Fruit fly (Drosophila melanogaster) whole organism, embryonic: ENCODE measurements around the gene ftz.

Experiments
- Atf-2 ChIP-seq: fragments of 200-800 bp; sonication (Bioruptor generic); optimal IDR thresholded peaks from 2 replicates; lab custom pipeline; 2016; ENCODE audit warnings: missing biosample characterization, missing genetic modification characterization
- CG10267 ChIP-seq: fragments of 200-800 bp; sonication (Bioruptor generic); optimal IDR thresholded peaks from 2 replicates; lab custom pipeline; 2018; ENCODE audit warnings: missing biosample characterization, mild to moderate bottlenecking, missing genetic modification characterization, moderate library complexity
- CG10654 ChIP-seq: fragments of 200-800 bp; sonication (Bioruptor generic); optimal IDR thresholded peaks from 2 replicates; lab custom pipeline; 2016; ENCODE audit warnings: missing biosample characterization, missing genetic modification characterization
- CG11085 ChIP-seq: fragments of 200-800 bp; sonication (Bioruptor generic); IDR thresholded peaks from 2 replicates; pipeline ENCODE4 v1.3.6; 2022; ENCODE audit warnings: missing biosample characterization, missing genetic modification characterization
- CG11696 ChIP-seq: fragments of 200-800 bp; sonication (Bioruptor generic); IDR thresholded peaks from 2 replicates; pipeline ENCODE4 v1.3.6; 2022; ENCODE audit warnings: missing biosample characterization, missing genetic modification characterization
- CG12391 ChIP-seq: fragments of 200-800 bp; sonication (Bioruptor generic); optimal IDR thresholded peaks from 3 replicates; lab custom pipeline; 2018; ENCODE audit warnings: missing biosample characterization, mild to moderate bottlenecking, missing genetic modification characterization, moderate library complexity
- CG13123 ChIP-seq: fragments of 200-800 bp; sonication (Bioruptor generic); optimal IDR thresholded peaks from 2 replicates; lab custom pipeline; 2016; ENCODE audit warnings: missing biosample characterization, missing genetic modification characterization
- CG15601 ChIP-seq: fragments of 200-800 bp; sonication (Bioruptor generic); optimal IDR thresholded peaks from 3 replicates; lab custom pipeline; 2019; ENCODE audit warnings: missing biosample characterization, mild to moderate bottlenecking, missing genetic modification characterization, moderate library complexity
- CG17328 ChIP-seq: fragments of 200-800 bp; sonication (Bioruptor generic); IDR thresholded peaks from 2 replicates; pipeline ENCODE4 v1.3.6; 2022; ENCODE audit warnings: missing biosample characterization, missing genetic modification characterization
- CG2889 ChIP-seq: fragments of 200-800 bp; sonication (Bioruptor generic); IDR thresholded peaks from 3 replicates; pipeline ENCODE4 v1.3.6; 2022; ENCODE audit warnings: missing biosample characterization, missing genetic modification characterization
- CG32772 ChIP-seq: fragments of 200-800 bp; sonication (Bioruptor generic); IDR thresholded peaks from 2 replicates; pipeline ENCODE4 v1.3.6; 2022; ENCODE audit warnings: missing biosample characterization, missing genetic modification characterization
- CG33213 ChIP-seq: fragments of 200-800 bp; sonication (Bioruptor generic); optimal IDR thresholded peaks from 3 replicates; lab custom pipeline; 2016; ENCODE audit warnings: missing biosample characterization, missing genetic modification characterization
- CG3847 ChIP-seq: fragments of 200-800 bp; sonication (Bioruptor generic); IDR thresholded peaks from 2 replicates; pipeline ENCODE4 v1.3.6; 2022; ENCODE audit warnings: missing biosample characterization, missing genetic modification characterization
- CG4328 ChIP-seq: fragments of 200-800 bp; sonication (Bioruptor generic); optimal IDR thresholded peaks from 3 replicates; lab custom pipeline; 2017; ENCODE audit warnings: missing biosample characterization, missing genetic modification reagents, missing genetic modification characterization
- CG4404 ChIP-seq: fragments of 200-800 bp; sonication (Bioruptor generic); IDR thresholded peaks from 2 replicates; pipeline ENCODE4 v1.3.6; 2022; ENCODE audit warnings: missing biosample characterization, missing genetic modification characterization
- CG6175 ChIP-seq: fragments of 200-800 bp; sonication (Bioruptor generic); IDR thresholded peaks from 3 replicates; pipeline ENCODE4 v1.3.6; 2022; ENCODE audit warnings: missing biosample characterization, missing genetic modification characterization
- CG6254 ChIP-seq: fragments of 200-800 bp; sonication (Bioruptor generic); optimal IDR thresholded peaks from 3 replicates; lab custom pipeline; 2017; ENCODE audit warnings: mild to moderate bottlenecking, missing biosample characterization, missing genetic modification reagents, missing genetic modification characterization
- CG8290 ChIP-seq, 3 experiments: fragments of 200-800 bp; sonication (Bioruptor generic); optimal IDR thresholded peaks; 2 replicates each; lab custom pipeline; 2016 to 2019; ENCODE audit warnings: missing biosample characterization in 3 of 3, missing genetic modification characterization in 3 of 3, mild to moderate bottlenecking in 2 of 3, moderate library complexity in 1 of 3
- CkIIα-i1 ChIP-seq: fragments of 200-800 bp; sonication (Bioruptor generic); IDR thresholded peaks from 2 replicates; pipeline ENCODE4 v1.3.6; 2022; ENCODE audit warnings: missing biosample characterization, missing genetic modification characterization
- CrebB ChIP-seq: fragments of 200-800 bp; sonication (Bioruptor generic); optimal IDR thresholded peaks from 3 replicates; lab custom pipeline; 2018; ENCODE audit warnings: missing biosample characterization, mild to moderate bottlenecking, missing genetic modification characterization
- Dbx ChIP-seq: fragments of 200-800 bp; sonication (Bioruptor generic); IDR thresholded peaks from 3 replicates; pipeline ENCODE4 v1.3.6; 2022; ENCODE audit warnings: missing biosample characterization, missing genetic modification characterization
- Eip74EF ChIP-seq, 2 experiments: fragments of 200-800 bp in 1 of 2; fragments of >200 bp in 1 of 2; sonication (Bioruptor generic) in 1 of 2; optimal IDR thresholded peaks; 2 replicates each; lab custom pipeline; 2017 to 2019; ENCODE audit warnings: missing biosample characterization in 2 of 2, missing genetic modification characterization in 2 of 2, mild to moderate bottlenecking in 1 of 2, moderate library complexity in 1 of 2
- HLH4C ChIP-seq: fragments of 200-800 bp; sonication (Bioruptor generic); IDR thresholded peaks from 3 replicates; pipeline ENCODE4 v1.3.6; 2022; ENCODE audit warnings: missing biosample characterization, missing genetic modification characterization; ENCODE audit not compliant: partially characterized antibody
- HLH54F ChIP-seq: fragments of 200-800 bp; sonication (Bioruptor generic); optimal IDR thresholded peaks from 3 replicates; lab custom pipeline; 2016; ENCODE audit warnings: missing biosample characterization, missing genetic modification characterization
- HLHmδ ChIP-seq: fragments of 200-800 bp; sonication (Bioruptor generic); optimal IDR thresholded peaks from 2 replicates; lab custom pipeline; 2018; ENCODE audit warnings: missing biosample characterization, mild to moderate bottlenecking, missing genetic modification characterization, moderate library complexity
- HmgD ChIP-seq: fragments of 200-800 bp; sonication (Bioruptor generic); optimal IDR thresholded peaks from 3 replicates; lab custom pipeline; 2016; ENCODE audit warnings: missing biosample characterization, missing genetic modification characterization
- Hr51 ChIP-seq, 2 experiments: fragments of 200-800 bp; sonication (Bioruptor generic); optimal IDR thresholded peaks; 2 replicates in 1 of 2; 3 replicates in 1 of 2; lab custom pipeline; 2016 to 2018; ENCODE audit warnings: missing biosample characterization in 2 of 2, missing genetic modification characterization in 2 of 2, mild to moderate bottlenecking in 1 of 2, moderate library complexity in 1 of 2
- Jarid2 ChIP-seq: fragments of 200-800 bp; sonication (Bioruptor generic); optimal IDR thresholded peaks from 3 replicates; lab custom pipeline; 2017; ENCODE audit warnings: mild to moderate bottlenecking, missing biosample characterization, missing genetic modification reagents, missing genetic modification characterization
- Med ChIP-seq: fragments of 200-800 bp; sonication (Bioruptor generic); peaks from one replicate; lab custom pipeline; 2016; ENCODE audit warnings: missing biosample characterization, missing genetic modification characterization, mild to moderate bottlenecking, inconsistent platforms, moderate library complexity
- Optix ChIP-seq: fragments of 200-800 bp; sonication (Bioruptor generic); IDR thresholded peaks from 3 replicates; pipeline ENCODE4 v1.3.6; 2022; ENCODE audit warnings: missing biosample characterization, missing genetic modification characterization
- Spps ChIP-seq: fragments of 200-800 bp; sonication (Bioruptor generic); optimal IDR thresholded peaks from 2 replicates; lab custom pipeline; 2018; ENCODE audit warnings: missing biosample characterization, mild to moderate bottlenecking, missing genetic modification characterization
- bab2 ChIP-seq: fragments of 200-800 bp; sonication (Bioruptor generic); optimal IDR thresholded peaks from 2 replicates; lab custom pipeline; 2016; ENCODE audit warnings: missing biosample characterization, missing genetic modification characterization
- bcd ChIP-seq: fragments of 200-800 bp; sonication (Bioruptor generic); optimal IDR thresholded peaks from 2 replicates; lab custom pipeline; 2017; ENCODE audit warnings: missing biosample characterization, mild to moderate bottlenecking, missing genetic modification characterization
- chm ChIP-seq: fragments of 200-800 bp; sonication (Bioruptor generic); IDR thresholded peaks from 2 replicates; pipeline ENCODE4 v1.3.6; 2022; ENCODE audit warnings: missing biosample characterization, missing genetic modification characterization
- dati ChIP-seq: fragments of 200-800 bp; sonication (Bioruptor generic); IDR thresholded peaks from 2 replicates; pipeline ENCODE4 v1.3.6; 2022; ENCODE audit warnings: missing biosample characterization, missing genetic modification characterization
- dpn ChIP-seq, 2 experiments: fragments of 200-800 bp; sonication (Bioruptor generic); optimal IDR thresholded peaks; 3 replicates each; lab custom pipeline; 2016; ENCODE audit warnings: missing biosample characterization in 2 of 2, missing genetic modification characterization in 2 of 2
- dysf ChIP-seq: fragments of 200-800 bp; sonication (Bioruptor generic); IDR thresholded peaks from 3 replicates; pipeline ENCODE4 v1.3.6; 2022; ENCODE audit warnings: missing biosample characterization, missing genetic modification characterization
- fu2 ChIP-seq: fragments of 200-800 bp; sonication (Bioruptor generic); optimal IDR thresholded peaks from 2 replicates; lab custom pipeline; 2016; ENCODE audit warnings: missing biosample characterization, missing genetic modification characterization
- lola ChIP-seq, 3 experiments: fragments of >200 bp in 2 of 3; fragments of 200-800 bp in 1 of 3; sonication (Bioruptor generic) in 1 of 3; optimal IDR thresholded peaks; 2 replicates each; lab custom pipeline; 2017 to 2019; ENCODE audit warnings: missing biosample characterization in 3 of 3, missing genetic modification characterization in 3 of 3, mild to moderate bottlenecking in 1 of 3, moderate library complexity in 1 of 3
- p53 ChIP-seq: fragments of 200-800 bp; sonication (Bioruptor generic); optimal IDR thresholded peaks from 2 replicates; lab custom pipeline; 2016; ENCODE audit warnings: missing biosample characterization, missing genetic modification characterization
- salm ChIP-seq: fragments of 200-800 bp; sonication (Bioruptor generic); optimal IDR thresholded peaks from 2 replicates; lab custom pipeline; 2018; ENCODE audit warnings: missing biosample characterization, mild to moderate bottlenecking, missing genetic modification characterization
- sna ChIP-seq: fragments of 200-800 bp; sonication (Bioruptor generic); IDR thresholded peaks from 2 replicates; pipeline ENCODE4 v1.3.6; 2022; ENCODE audit warnings: missing biosample characterization, missing genetic modification characterization; ENCODE audit not compliant: partially characterized antibody
- sug ChIP-seq: fragments of 200-800 bp; optimal IDR thresholded peaks from 2 replicates; lab custom pipeline; 2019; ENCODE audit warnings: missing biosample characterization, mild to moderate bottlenecking, missing genetic modification characterization, moderate library complexity
- unc-4 ChIP-seq: fragments of 200-800 bp; sonication (Bioruptor generic); IDR thresholded peaks from 2 replicates; pipeline ENCODE4 v1.3.6; 2022; ENCODE audit warnings: missing biosample characterization, missing genetic modification characterization; ENCODE audit not compliant: partially characterized antibody
- vnd ChIP-seq: fragments of 200-800 bp; sonication (Bioruptor generic); IDR thresholded peaks from 3 replicates; pipeline ENCODE4 v1.3.6; 2022; ENCODE audit warnings: missing biosample characterization, missing genetic modification characterization; ENCODE audit not compliant: partially characterized antibody
- wdn ChIP-seq: fragments of 200-800 bp; sonication (Bioruptor generic); IDR thresholded peaks from 2 replicates; pipeline ENCODE4 v1.3.6; 2022; ENCODE audit warnings: missing biosample characterization, missing genetic modification characterization
- wek ChIP-seq: fragments of 200-800 bp; sonication (Bioruptor generic); optimal IDR thresholded peaks from 3 replicates; lab custom pipeline; 2018; ENCODE audit warnings: missing biosample characterization, mild to moderate bottlenecking, missing genetic modification characterization, moderate library complexity
- zfh1 ChIP-seq: fragments of 200-800 bp; sonication (Bioruptor generic); IDR thresholded peaks from 3 replicates; pipeline ENCODE4 v1.3.6; 2022; ENCODE audit warnings: missing biosample characterization, missing genetic modification characterization

Gene ftz

DNA sequence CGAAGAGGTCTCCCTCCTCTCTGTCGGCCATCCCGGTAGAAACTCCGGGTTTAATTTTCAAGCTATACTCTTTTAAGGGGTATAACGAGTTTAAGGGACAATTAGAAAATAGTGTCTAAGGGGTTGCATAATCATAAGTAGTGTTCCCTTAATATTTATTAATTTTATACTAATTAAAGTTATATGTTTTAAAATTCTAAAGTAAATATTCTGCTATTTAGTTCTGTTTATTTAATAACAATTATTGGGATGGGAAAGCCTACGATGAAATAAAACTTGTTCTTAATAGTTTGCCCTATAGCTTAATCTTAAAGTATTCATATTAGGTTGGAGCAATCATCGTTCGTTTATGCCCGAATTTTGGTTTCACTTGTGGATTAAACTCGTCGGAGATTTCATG lies 34.8 kb downstream of the ftz start (continued):
- peak; percentile 3 for TF ChIP-seq CG10267 (tag; lab: Kevin White, UChicago)

DNA sequence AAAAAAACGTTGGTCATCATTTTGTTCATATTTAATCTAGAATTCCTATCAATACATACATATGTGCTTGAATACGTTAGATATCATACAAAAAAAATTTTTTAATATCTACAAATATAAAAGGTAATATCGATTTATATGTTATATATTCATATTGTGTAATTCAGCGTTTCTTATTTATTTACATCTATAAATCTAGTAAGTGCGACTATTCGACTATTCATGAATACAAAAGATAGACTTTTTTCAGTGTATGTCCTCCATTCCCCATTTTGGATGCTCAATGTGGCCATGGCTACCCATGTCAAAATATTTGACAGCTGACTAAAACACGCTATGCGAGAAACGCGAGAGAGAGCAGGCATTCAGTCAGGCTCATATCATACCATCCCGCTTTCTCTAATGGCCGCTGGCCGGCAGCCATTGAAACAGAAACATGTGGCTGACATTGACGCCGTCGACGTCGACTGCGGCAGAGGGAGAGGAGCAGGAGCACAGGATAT lies 39.2 kb downstream of the ftz start:
- TF ChIP-seq fu2 (GFP tag; lab: Kevin White, UChicago) (no peak), chm (GFP tag; lab: Robert Waterston, UW) (no peak), bcd (GFP tag; lab: Kevin White, UChicago) (peak; percentile 65), Jarid2 (peak; percentile 37), CG12391 (tag; lab: Kevin White, UChicago) (peak; percentile 87), CG4404 (GFP tag; lab: Robert Waterston, UW) (no peak), vnd (GFP tag; lab: Robert Waterston, UW) (no peak), HLH4C (GFP tag; lab: Robert Waterston, UW) (no peak), HmgD (no peak), unc-4 (GFP tag; lab: Robert Waterston, UW) (no peak), Optix (GFP tag; lab: Robert Waterston, UW) (no peak), CG4328 (GFP tag; lab: Kevin White, UChicago) (peak; percentile 8), CG11085 (GFP tag; lab: Robert Waterston, UW) (no peak), CkIIα-i1 (GFP tag; lab: Robert Waterston, UW) (no peak), bab2 (no peak), CG6254 (GFP tag; lab: Kevin White, UChicago) (peak; percentile 80), dpn (GFP tag; optimal IDR thresholded peaks at IDR 0.05; lab: Kevin White, UChicago) (peak in 1 of 2 experiments; percentile 51), Spps (tag; lab: Kevin White, UChicago) (peak; percentile 81), Med (GFP tag; lab: Kevin White, UChicago) (no peak), sug (tag; lab: Kevin White, UChicago) (no peak), Atf-2 (GFP tag; lab: Kevin White, UChicago) (no peak), Dbx (GFP tag; lab: Robert Waterston, UW) (no peak), Eip74EF (GFP tag; optimal IDR thresholded peaks at IDR 0.05; lab: Kevin White, UChicago) (no peak), dysf (peak; percentile 56; the same call in 1 of the 3 replicates), CG32772 (GFP tag; lab: Robert Waterston, UW) (no peak), wdn (GFP tag; lab: Robert Waterston, UW) (no peak), salm (tag; lab: Kevin White, UChicago) (peak; percentile 74), CG2889 (GFP tag; lab: Robert Waterston, UW) (no peak), CG11696 (GFP tag; lab: Robert Waterston, UW) (no peak), CrebB (tag; lab: Kevin White, UChicago) (no peak), CG33213 (GFP tag; lab: Kevin White, UChicago) (no peak), CG8290 (GFP tag; optimal IDR thresholded peaks at IDR 0.05; lab: Kevin White, UChicago) (peak; percentile 17), CG8290 (tag; optimal IDR thresholded peaks at IDR 0.05; lab: Kevin White, UChicago) (no peak), HLH54F (GFP tag; lab: Kevin White, UChicago) (no peak), p53 (GFP tag; lab: Kevin White, UChicago) (no peak), zfh1 (GFP tag; lab: Robert Waterston, UW) (no peak), CG3847 (GFP tag; lab: Robert Waterston, UW) (no peak), wek (no peak), CG6175 (GFP tag; lab: Robert Waterston, UW) (no peak), CG17328 (peak; percentile 68; the same call in 1 of the 2 replicates), sna (GFP tag; lab: Robert Waterston, UW) (no peak), lola (GFP tag; optimal IDR thresholded peaks at IDR 0.05; lab: Kevin White, UChicago) (peak in 1 of 3 experiments; percentile 94), Hr51 (GFP tag; optimal IDR thresholded peaks at IDR 0.05; lab: Kevin White, UChicago) (peak in 1 of 2 experiments; percentile 80), CG15601 (tag; lab: Kevin White, UChicago) (peak; percentile 79), CG10654 (GFP tag; lab: Kevin White, UChicago) (peak; percentile 60), HLHmδ (GFP tag; lab: Kevin White, UChicago) (no peak), CG13123 (peak; percentile 33), dati (GFP tag; lab: Robert Waterston, UW) (no peak)
